Worm (Caenorhabditis elegans) whole organism, midembryonic: ENCODE measurements around the gene gur-5.

Experiments used
- T22C8.4 ChIP-seq: fragments of 200-800 bp; sonication (Bioruptor generic); IDR thresholded peaks from 2 replicates; pipeline ENCODE4 v1.3.6; 2022; ENCODE audit warnings: missing genetic modification characterization, missing compliant biosample characterization
- klf-2 ChIP-seq: fragments of 200-800 bp; sonication (Bioruptor generic); conservative IDR thresholded peaks from 2 replicates; pipeline ENCODE4 v1.3.6; 2022; ENCODE audit warnings: missing genetic modification reagents, missing genetic modification characterization, missing compliant biosample characterization
- med-1 ChIP-seq: sonication (generic microtip); optimal IDR thresholded peaks from 2 replicates; lab custom pipeline; 2017; ENCODE audit warnings: missing genetic modification characterization, mild to moderate bottlenecking, missing compliant biosample characterization, antibody characterized with exemption, missing genetic modification reagents; ENCODE audit not compliant: insufficient read depth

- no peak for TF ChIP-seq med-1 (GFP tag; lab: Kevin White, UChicago)
- TF ChIP-seq T22C8.4 (GFP tag; lab: Robert Waterston, UW) = no peak
- no peak for TF ChIP-seq klf-2 (GFP tag; lab: Robert Waterston, UW)
These were observed 50.4 kb downstream of the gur-5 start for ce11 chrII:5335370-5336034.
